Fruit fly (Drosophila melanogaster): ENCODE measurements around the gene ATP7.

Gene ATP7

DNA sequence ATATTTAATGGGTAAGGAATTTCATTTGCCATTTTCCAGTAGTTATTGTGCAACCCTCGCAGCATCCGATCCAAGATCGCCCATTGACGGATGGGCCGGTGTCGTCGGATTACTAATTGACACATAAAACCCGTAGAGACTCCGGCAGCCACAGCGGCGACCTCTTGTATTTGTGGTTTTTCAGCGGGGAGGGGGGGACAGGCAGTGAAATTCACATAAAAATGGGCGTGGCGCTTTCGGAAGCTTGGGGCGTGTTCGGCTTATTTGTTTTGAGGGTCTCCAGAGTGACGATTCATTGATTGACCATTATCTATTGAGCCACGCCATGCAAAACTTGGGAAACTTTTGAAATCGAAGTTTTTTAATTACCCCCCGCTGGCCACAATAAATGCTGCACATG, 5.6 kb upstream of the ATP7 start:
- TF ChIP-seq usp (GFP tag; optimal IDR thresholded peaks at IDR 0.05) = no peak
- no peak for TF ChIP-seq psq (optimal IDR thresholded peaks at IDR 0.05)
- no peak for TF ChIP-seq CG8478 (optimal IDR thresholded peaks at IDR 0.05)
- no peak for TF ChIP-seq Dll (optimal IDR thresholded peaks at IDR 0.05)
- TF ChIP-seq pan (optimal IDR thresholded peaks at IDR 0.05) = no peak
- no peak for TF ChIP-seq EcR (GFP tag; optimal IDR thresholded peaks at IDR 0.05)

DNA sequence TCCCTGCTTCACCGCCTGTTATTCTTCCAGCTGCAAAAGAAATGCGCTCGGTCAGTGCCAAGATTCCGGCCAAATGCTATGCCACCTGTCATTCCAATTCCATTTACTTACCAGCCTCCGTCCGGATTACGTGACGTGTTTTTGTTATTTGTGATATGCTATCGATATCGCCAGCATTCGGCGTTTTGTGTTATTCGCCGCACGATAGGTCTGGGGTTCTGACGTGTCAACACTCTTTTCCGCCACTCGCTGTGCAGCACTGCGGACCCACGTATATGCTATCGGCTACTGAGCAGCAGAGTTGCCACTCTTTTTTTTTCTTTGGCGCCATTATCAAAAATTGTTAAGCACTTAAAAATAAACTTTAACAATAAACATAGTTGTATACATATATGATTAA, 2.5 kb upstream of the ATP7 start, which contains the start of gene p24-1:
Gene p24-1 (minus strand): TSS at position 221 of the 400 bp plus-strand sequence.
- TF ChIP-seq EcR (GFP tag; optimal IDR thresholded peaks at IDR 0.05) (no peak), psq (optimal IDR thresholded peaks at IDR 0.05) (no peak), Dll (optimal IDR thresholded peaks at IDR 0.05) (no peak), pan (optimal IDR thresholded peaks at IDR 0.05) (no peak), usp (GFP tag; optimal IDR thresholded peaks at IDR 0.05) (no peak), CG8478 (optimal IDR thresholded peaks at IDR 0.05) (no peak)

DNA sequence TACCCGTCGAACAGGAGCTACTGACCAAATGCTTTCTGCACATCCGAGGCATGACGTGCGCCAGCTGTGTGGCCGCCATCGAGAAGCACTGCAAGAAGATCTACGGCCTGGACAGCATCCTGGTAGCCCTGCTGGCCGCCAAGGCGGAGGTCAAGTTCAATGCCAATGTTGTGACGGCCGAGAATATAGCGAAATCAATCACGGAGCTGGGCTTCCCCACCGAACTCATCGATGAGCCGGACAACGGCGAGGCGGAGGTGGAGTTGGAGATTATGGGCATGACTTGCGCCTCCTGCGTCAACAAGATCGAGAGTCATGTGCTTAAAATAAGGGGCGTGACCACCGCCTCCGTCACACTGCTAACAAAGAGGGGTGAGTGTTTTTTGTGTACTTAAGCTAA, 1.1 kb downstream of the ATP7 start:
- TF ChIP-seq Dll (optimal IDR thresholded peaks at IDR 0.05) (no peak), CG8478 (optimal IDR thresholded peaks at IDR 0.05) (no peak), pan (optimal IDR thresholded peaks at IDR 0.05) (no peak), EcR (GFP tag; optimal IDR thresholded peaks at IDR 0.05) (no peak), psq (optimal IDR thresholded peaks at IDR 0.05) (no peak), usp (GFP tag; optimal IDR thresholded peaks at IDR 0.05) (no peak)

DNA sequence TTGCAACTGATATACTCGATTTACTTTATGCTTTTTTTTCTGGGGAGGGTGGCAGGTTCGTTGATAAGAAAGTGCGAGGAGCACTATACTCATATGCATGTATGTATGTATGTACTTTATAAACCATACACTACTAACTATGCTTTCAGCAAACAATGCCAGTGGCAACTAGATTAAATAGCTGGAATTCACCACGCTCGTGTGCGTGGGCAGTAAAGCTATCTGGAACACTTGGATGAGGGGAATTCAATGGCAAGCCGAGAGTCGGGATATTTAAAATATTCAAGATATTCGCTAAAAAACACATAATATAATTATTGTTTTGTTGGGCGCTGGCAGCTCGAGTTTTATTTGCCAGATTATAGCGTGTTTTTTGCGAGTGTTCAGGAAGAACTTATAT, 2.0 kb downstream of the ATP7 start:
- TF ChIP-seq pan (optimal IDR thresholded peaks at IDR 0.05) (no peak), EcR (GFP tag; optimal IDR thresholded peaks at IDR 0.05) (no peak), psq (optimal IDR thresholded peaks at IDR 0.05) (no peak), CG8478 (optimal IDR thresholded peaks at IDR 0.05) (no peak), Dll (optimal IDR thresholded peaks at IDR 0.05) (no peak), usp (GFP tag; optimal IDR thresholded peaks at IDR 0.05) (no peak)

DNA sequence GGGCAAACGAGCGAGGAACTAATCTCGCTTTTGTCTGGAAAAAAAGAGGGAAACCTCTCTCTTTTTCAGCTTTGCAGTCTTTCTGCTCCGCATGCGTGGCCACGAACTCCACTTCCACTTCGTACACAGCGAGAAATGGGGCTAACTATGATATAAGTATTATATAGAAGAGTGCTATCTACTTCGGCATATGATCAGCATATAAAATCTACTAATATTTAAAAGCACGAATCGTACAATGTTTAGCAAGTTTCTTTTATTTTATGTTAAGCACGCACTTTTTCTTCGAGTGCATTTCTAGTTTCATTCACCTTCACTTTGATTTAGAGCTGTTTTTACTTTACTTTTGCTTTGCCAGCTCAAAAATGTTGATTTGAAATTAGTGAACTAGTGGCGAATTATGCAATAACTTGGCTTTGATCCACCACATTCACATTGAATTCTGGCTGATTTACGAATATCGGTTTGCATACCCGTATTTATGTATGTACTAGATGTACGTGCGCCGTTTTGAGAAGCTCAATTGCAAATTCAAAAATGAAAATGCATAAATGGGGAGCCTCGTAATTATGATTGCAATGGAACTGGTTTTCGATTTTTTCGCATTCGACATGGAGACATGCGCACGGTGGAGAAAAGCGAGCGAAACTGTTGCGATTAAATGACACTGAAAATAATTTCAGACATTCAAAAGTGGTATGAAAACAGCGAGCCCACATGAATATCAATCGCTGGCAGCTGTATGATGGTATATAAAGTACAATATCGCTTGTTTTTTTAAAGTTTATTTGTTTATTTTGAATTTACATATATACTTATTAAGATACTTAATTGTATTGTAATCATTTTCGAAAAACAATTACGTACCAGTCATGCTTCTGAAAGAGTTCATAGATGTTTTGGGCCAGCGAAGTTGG, 3.0 kb downstream of the ATP7 start:
- TF ChIP-seq psq (optimal IDR thresholded peaks at IDR 0.05) = no peak
- no peak for TF ChIP-seq CG8478 (optimal IDR thresholded peaks at IDR 0.05)
- TF ChIP-seq EcR (GFP tag; optimal IDR thresholded peaks at IDR 0.05) = no peak
- TF ChIP-seq Dll (optimal IDR thresholded peaks at IDR 0.05) = no peak
- TF ChIP-seq usp (GFP tag; optimal IDR thresholded peaks at IDR 0.05) = no peak
- no peak for TF ChIP-seq pan (optimal IDR thresholded peaks at IDR 0.05)

DNA sequence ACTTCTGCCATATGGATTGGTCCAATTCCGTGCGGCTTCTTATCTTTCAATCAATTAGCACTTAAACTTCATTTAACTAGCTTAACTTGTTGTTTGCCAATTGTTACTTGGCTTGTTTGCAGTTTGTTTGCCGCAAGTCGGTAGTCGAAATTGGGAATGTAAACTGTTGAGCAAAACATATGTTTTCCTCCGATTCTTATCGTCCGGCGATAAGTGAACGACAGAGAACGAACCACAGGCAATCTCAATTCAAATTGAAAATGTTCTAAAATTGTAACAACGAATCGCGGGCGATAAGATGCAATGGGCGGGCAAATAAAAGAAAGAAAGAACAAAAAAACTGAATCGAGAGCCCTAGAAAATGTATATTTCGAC, 3.6 kb downstream of the ATP7 start:
- no peak for TF ChIP-seq psq (optimal IDR thresholded peaks at IDR 0.05)

DNA sequence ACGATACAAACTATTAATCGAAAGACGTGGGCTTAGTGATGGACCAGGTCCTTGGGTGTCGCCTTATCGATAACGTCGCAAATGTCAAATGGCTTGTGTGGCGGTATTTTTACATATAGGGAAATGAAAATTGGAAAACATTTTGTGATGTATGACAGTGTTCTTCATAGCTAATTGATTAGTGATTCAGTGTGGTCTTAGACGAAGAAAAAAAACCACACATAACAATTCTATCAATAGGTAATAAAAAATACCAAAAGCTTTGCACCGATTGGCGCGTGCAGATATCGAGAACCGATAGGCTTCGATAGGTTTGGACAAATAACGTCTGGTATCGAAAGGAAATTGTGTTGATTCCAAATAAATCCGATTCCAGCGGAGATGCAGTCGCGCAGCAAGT, 14.0 kb downstream of the ATP7 start, which contains the start of the genes Nrd1 and CG1847:
Gene Nrd1 (minus strand): TSS at position 28 of the 400 bp plus-strand sequence.
Gene CG1847 (plus strand): TSS at position 305 of the 400 bp plus-strand sequence.
- TF ChIP-seq EcR (GFP tag; optimal IDR thresholded peaks at IDR 0.05) = no peak
- no peak for TF ChIP-seq CG8478 (optimal IDR thresholded peaks at IDR 0.05)
- no peak for TF ChIP-seq pan (optimal IDR thresholded peaks at IDR 0.05)
- no peak for TF ChIP-seq Dll (optimal IDR thresholded peaks at IDR 0.05)
- TF ChIP-seq usp (GFP tag; optimal IDR thresholded peaks at IDR 0.05) = no peak
- no peak for TF ChIP-seq psq (optimal IDR thresholded peaks at IDR 0.05)

DNA sequence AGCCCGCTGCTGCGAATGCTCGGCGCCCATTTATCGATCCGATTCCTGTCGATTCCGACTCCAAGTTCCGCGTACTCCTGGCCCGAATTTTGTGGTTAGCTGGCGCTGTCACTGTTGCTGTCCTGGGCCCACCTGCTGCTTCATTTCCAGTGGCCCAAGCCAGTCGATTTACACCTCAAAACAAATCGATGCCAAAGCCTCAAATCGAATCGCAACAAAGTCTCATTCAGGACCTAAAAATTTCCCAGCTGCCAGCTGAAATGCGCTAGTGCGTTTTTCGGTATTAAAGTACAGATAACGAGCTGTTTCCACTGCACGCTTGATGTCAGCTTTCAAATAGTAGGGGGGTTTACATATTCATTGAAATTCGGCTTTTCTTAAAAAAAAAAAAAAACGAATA, 17.7 kb downstream of the ATP7 start, which contains the start of gene BORCS5:
Gene BORCS5 (minus strand): TSS at position 263 of the 400 bp plus-strand sequence.
- TF ChIP-seq usp (GFP tag; optimal IDR thresholded peaks at IDR 0.05) (no peak), CG8478 (optimal IDR thresholded peaks at IDR 0.05) (no peak), EcR (GFP tag; optimal IDR thresholded peaks at IDR 0.05) (no peak), psq (optimal IDR thresholded peaks at IDR 0.05) (no peak), pan (optimal IDR thresholded peaks at IDR 0.05) (no peak), Dll (optimal IDR thresholded peaks at IDR 0.05) (no peak)

DNA sequence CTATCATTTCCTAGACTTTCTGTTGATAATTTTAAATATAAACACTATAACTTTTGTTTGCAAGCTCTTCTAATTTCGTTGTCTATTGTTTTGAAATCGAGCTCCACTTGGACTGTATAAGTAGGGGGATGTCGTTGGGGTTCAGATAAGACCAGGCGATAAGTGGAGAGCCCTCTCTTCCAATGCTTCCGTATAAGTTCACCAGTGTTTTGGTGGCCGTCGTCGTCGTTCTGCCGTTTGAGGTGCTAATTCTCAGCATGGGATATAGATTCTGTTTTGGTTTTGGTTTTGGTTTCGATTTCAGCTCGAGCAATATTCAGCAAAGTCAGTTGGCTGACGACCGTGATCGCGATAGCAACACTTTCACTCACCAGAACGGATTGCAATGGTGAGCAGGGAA, 18.3 kb downstream of the ATP7 start, which contains the start of gene CG15739:
Gene CG15739 (plus strand): TSS at position 204 of the 400 bp plus-strand sequence.
- TF ChIP-seq CG8478 (optimal IDR thresholded peaks at IDR 0.05) (no peak), psq (optimal IDR thresholded peaks at IDR 0.05) (no peak), Dll (optimal IDR thresholded peaks at IDR 0.05) (no peak), usp (GFP tag; optimal IDR thresholded peaks at IDR 0.05) (no peak), pan (optimal IDR thresholded peaks at IDR 0.05) (no peak), EcR (GFP tag; optimal IDR thresholded peaks at IDR 0.05) (no peak)

DNA sequence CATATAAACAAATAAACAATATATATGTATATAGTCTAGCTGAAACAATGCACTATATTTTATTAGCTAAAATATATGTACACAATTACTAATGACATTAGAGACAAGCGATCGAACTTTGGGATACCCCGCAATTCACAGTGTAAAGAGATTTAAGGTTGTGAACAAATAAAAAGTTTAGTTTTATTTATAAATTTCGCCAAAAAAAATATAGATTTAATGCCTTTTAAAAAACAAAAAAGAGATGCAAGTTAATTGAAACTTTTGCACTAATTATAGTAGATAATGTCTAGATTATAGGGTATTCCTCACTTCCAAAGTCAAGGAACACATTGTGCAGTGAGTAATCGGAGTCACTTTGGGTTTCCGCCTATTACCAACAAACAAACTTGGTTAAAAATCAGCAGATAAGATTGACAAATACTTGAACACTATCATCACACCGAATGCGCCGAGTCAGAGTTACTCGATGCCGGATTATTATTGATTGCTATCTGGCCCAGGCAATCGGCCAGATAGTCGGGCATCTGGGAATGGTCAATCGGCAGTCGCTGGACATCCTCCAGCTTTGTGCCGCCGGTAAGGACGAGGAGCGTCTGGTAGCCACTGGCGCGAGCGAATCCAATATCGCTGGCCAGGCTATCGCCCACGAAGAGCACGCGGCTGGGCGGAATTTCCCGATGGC, 20.5 kb downstream of the ATP7 start:
- TF ChIP-seq EcR (GFP tag; optimal IDR thresholded peaks at IDR 0.05) = no peak

DNA sequence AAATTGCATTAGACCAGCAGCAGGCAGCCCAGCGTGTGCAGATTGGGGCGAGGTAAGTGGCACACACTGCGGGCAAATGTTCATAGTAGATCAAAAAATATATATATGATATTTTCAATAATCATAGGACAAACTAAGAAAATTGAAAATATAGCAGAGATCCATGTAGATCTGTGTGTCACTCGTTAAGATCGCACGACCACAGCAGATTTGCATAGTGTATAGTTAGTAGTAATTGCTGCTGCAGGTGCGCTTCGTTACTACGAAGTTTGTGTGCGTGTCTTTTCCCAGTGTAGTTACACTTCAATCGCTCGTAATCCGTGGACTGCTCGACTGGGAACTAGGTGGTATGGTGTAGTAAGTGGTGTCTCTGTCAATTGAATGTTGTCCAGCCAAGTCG, 22.3 kb downstream of the ATP7 start, which contains the start of gene CG10352:
Gene CG10352 (minus strand): TSS at position 4 of the 400 bp plus-strand sequence.
- TF ChIP-seq usp (GFP tag; optimal IDR thresholded peaks at IDR 0.05) (no peak), CG8478 (optimal IDR thresholded peaks at IDR 0.05) (no peak), EcR (GFP tag; optimal IDR thresholded peaks at IDR 0.05) (no peak), Dll (optimal IDR thresholded peaks at IDR 0.05) (no peak), pan (optimal IDR thresholded peaks at IDR 0.05) (no peak), psq (optimal IDR thresholded peaks at IDR 0.05) (no peak)

DNA sequence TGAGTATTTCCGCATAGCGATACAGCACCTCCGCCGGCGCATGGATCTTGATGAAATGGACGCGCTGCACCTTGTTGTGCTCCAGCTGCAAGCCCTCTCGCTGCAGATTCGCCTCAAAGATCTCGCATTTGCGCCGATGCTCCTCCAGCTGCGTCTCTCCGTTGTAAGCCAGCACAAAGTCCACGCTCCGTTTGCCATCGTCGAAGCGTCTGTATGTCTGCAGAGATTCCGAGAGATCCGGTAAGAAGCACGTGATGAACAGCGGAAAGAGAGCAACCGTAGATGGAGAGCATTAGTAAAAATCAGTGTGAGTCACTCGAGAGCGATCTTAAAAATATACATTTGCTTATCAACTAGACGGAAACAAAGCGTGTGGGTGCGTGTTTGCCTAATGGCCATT, 26.9 kb downstream of the ATP7 start:
- no peak for TF ChIP-seq pan (optimal IDR thresholded peaks at IDR 0.05)
- no peak for TF ChIP-seq Dll (optimal IDR thresholded peaks at IDR 0.05)
